Fruit fly (Drosophila melanogaster): ENCODE data around the gene Spn28F.

Gene Spn28F

DNA sequence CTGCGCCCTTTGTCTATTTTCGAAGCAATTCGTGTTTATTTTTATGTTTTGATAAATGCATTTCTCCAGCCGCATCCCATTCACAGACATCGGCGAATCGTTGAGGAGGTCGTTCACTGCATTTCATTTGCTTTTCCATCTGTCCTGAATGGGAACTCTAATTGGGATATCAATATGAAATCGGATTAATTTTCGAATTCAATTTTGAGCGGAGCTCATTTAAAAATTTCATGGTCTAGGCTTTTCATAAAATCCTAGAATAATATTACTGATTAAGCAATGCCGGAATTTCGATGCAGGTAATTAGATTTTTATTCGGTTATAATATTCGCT, 48.5 kb upstream of the Spn28F start (continued):
- TF ChIP-seq twi (tag; optimal IDR thresholded peaks at IDR 0.05), result peak; percentile 5
- no peak for TF ChIP-seq sens-2 (GFP tag; IDR thresholded peaks at IDR 0.05)
- no peak for TF ChIP-seq Xrp1 (GFP tag; IDR thresholded peaks at IDR 0.05)
- TF ChIP-seq CG4360 (GFP tag; IDR thresholded peaks at IDR 0.05), result no peak
- no peak for TF ChIP-seq CG31441 (GFP tag; IDR thresholded peaks at IDR 0.05)
- no peak for TF ChIP-seq pzg (GFP tag; optimal IDR thresholded peaks at IDR 0.05)
- TF ChIP-seq org-1 (GFP tag; optimal IDR thresholded peaks at IDR 0.05), result no peak
- TF ChIP-seq pho (GFP tag; optimal IDR thresholded peaks at IDR 0.05), result no peak
- TF ChIP-seq crol (GFP tag; IDR thresholded peaks at IDR 0.05), result no peak

DNA sequence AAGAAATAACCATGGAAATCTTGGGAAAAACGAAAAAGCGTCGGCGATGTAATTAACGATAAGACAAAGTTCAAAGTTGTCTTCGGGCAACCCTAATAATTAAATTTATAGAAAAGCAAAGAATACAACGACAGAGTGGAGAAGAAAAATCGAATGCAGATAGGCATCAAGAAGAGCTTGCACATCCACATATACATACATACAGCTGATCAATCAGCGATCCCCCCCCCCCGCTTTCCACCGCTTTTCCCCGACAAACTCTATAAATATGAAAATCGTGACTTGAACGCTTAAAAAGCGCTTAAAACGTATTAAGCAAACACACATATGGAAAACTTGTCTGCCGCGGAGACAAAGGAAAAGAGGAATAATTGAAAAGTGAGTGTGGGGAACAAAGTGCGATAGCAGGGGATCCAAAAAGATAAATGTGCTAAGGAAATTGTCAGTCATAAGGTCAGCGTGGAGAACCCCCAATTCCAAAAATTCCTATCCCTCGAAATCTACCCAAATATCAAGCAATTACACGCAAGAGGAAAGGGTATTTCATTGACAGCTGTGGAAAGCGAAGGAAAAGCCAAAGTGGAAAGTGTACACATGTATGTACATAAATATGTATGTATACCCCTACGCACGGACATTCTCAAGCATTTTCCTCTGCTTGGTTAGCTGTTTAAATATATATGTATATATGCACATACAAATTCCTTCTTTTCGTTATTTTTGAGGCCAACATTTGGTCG, 47.9 kb upstream of the Spn28F start:
- peak; percentile 73 for TF ChIP-seq CG33557 (GFP tag; optimal IDR thresholded peaks at IDR 0.05)
- no peak for TF ChIP-seq Taf1 (GFP tag; IDR thresholded peaks at IDR 0.05)
- TF ChIP-seq Blimp-1 (GFP tag; optimal IDR thresholded peaks at IDR 0.05), result peak; percentile 8
- TF ChIP-seq CG6813 (GFP tag; optimal IDR thresholded peaks at IDR 0.05), result no peak
- TF ChIP-seq CG10366 (GFP tag; IDR thresholded peaks at IDR 0.05), result no peak
- no peak for TF ChIP-seq CG13775 (GFP tag; optimal IDR thresholded peaks at IDR 0.05)
- no peak for TF ChIP-seq CG4424 (GFP tag; optimal IDR thresholded peaks at IDR 0.05)
- TF ChIP-seq CG11085 (GFP tag; IDR thresholded peaks at IDR 0.05), result no peak
- TF ChIP-seq MESR4 (GFP tag; optimal IDR thresholded peaks at IDR 0.05), result no peak
- TF ChIP-seq fd64A (GFP tag; optimal IDR thresholded peaks at IDR 0.05), result peak; percentile 27
- no peak for TF ChIP-seq CG7271 (tag; optimal IDR thresholded peaks at IDR 0.05)
- TF ChIP-seq CG6791 (GFP tag; IDR thresholded peaks at IDR 0.05; ENCODE audit: partially characterized antibody), result no peak
- TF ChIP-seq sens (GFP tag), result peak; percentile 78
- TF ChIP-seq MTF-1 (GFP tag; optimal IDR thresholded peaks at IDR 0.05; ENCODE audit: borderline replicate concordance), result peak; percentile 27
- no peak for TF ChIP-seq yki (optimal IDR thresholded peaks at IDR 0.05)
- peak; percentile 43 for TF ChIP-seq cg (GFP tag; optimal IDR thresholded peaks at IDR 0.05)
- peak; percentile 53 for TF ChIP-seq CG15696 (tag; optimal IDR thresholded peaks at IDR 0.05)
- TF ChIP-seq sim (GFP tag; IDR thresholded peaks at IDR 0.05), result no peak
- TF ChIP-seq Gug (GFP tag; IDR thresholded peaks at IDR 0.05), result no peak
- no peak for TF ChIP-seq insv (GFP tag; optimal IDR thresholded peaks at IDR 0.05)
- peak; percentile 9 for TF ChIP-seq CG15601 (tag; optimal IDR thresholded peaks at IDR 0.05)
- no peak for TF ChIP-seq ind (GFP tag; optimal IDR thresholded peaks at IDR 0.05)
- no peak for TF ChIP-seq corto (GFP tag; optimal IDR thresholded peaks at IDR 0.05)
- TF ChIP-seq D (optimal IDR thresholded peaks at IDR 0.05), result no peak
- TF ChIP-seq D (GFP tag; optimal IDR thresholded peaks at IDR 0.05), result peak; percentile 1
- no peak for TF ChIP-seq CG6254 (GFP tag; optimal IDR thresholded peaks at IDR 0.05)
- peak; percentile 91 for TF ChIP-seq grn (GFP tag; optimal IDR thresholded peaks at IDR 0.05)
- no peak for TF ChIP-seq Nf-YB (GFP tag; optimal IDR thresholded peaks at IDR 0.05)
- TF ChIP-seq CG12155 (GFP tag; optimal IDR thresholded peaks at IDR 0.05), result no peak
- TF ChIP-seq Dek (tag; optimal IDR thresholded peaks at IDR 0.05), result no peak
- TF ChIP-seq D19A (tag; optimal IDR thresholded peaks at IDR 0.05), result peak; percentile 98
- no peak for TF ChIP-seq Doc2 (GFP tag; IDR thresholded peaks at IDR 0.05)
- TF ChIP-seq twi (tag; optimal IDR thresholded peaks at IDR 0.05), result peak; percentile 68
- TF ChIP-seq gem (tag; optimal IDR thresholded peaks at IDR 0.05), result no peak
- peak; percentile 30; the same call in 1 of the 3 replicates for TF ChIP-seq CG2199 (GFP tag; IDR thresholded peaks at IDR 0.05)
- peak in 1 of 2 experiments; percentile 71 for TF ChIP-seq tll (GFP tag; optimal IDR thresholded peaks at IDR 0.05)
- TF ChIP-seq CG17829 (tag; optimal IDR thresholded peaks at IDR 0.05), result peak; percentile 12
- TF ChIP-seq CG11093 (GFP tag; IDR thresholded peaks at IDR 0.05), result no peak
- TF ChIP-seq MBD-R2 (GFP tag; IDR thresholded peaks at IDR 0.05), result no peak
- TF ChIP-seq bigmax (GFP tag; optimal IDR thresholded peaks at IDR 0.05), result no peak
- no peak for TF ChIP-seq crc (GFP tag; optimal IDR thresholded peaks at IDR 0.05)
